Fruit fly (Drosophila melanogaster): ENCODE results near the gene P5CS.

P5CS gene

DNA sequence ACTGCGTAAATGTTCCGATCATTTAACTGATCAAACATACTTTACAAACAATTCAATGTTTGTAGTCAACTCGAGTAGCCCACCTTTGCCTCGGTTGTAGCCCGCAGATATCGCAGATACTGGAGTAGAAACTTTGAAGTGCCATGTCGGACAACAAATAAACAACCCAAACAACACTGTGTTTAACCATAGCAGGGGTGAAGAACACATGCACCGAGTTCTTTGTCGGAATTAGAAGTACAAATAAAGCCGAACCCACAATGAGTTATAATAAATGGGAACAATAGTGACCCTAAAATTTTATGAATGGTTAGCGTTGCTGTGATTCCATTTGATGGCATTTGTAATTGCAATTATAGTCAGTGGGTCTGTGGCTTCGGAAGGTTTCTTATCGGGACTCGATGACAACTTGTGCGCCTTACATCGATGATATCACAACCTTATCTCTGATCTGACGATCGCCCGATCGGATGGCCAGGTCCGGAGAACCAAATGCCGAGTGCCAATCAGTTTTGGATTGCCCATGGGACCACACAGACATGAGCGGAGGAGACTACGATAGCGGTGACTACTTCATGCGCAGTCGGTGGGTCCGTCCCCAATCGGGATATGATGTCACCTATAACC is 9.8 kb upstream of the P5CS start, which contains the start of gene Chs2 (continued):
- TF ChIP-seq z (GFP tag; IDR thresholded peaks at IDR 0.05) (0 out of 3 replicates have a peak, but pooled peaks have one; percentile 20), sqz (GFP tag; optimal IDR thresholded peaks at IDR 0.05) (no peak), Asciz (GFP tag; optimal IDR thresholded peaks at IDR 0.05) (peak; percentile 55), ci (GFP tag; IDR thresholded peaks at IDR 0.05) (no peak; the same call in 2 of the 3 replicates), B-H1 (GFP tag; IDR thresholded peaks at IDR 0.05) (no peak), CG31224 (GFP tag; IDR thresholded peaks at IDR 0.05) (no peak), CG12659 (GFP tag; optimal IDR thresholded peaks at IDR 0.05) (no peak), pb (GFP tag; optimal IDR thresholded peaks at IDR 0.05) (no peak)

DNA sequence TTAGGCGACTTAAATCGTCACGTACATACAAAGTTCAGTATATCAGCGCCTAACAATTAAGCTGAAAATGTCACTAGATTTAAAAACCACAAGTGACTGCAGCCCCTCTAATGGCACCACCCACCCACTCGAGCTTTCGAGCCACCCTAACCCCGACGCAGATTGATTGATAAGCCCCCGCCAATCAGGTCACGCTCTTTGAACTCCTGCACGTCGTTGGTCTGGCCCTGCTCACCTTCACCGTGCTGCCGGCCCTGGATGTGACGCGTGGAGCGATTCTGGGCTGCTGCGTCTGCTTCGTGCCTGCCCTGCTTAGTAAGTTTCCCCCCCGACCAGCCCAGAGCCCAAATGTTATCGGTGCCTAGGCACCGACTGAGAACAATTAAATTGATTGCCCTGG is 8.5 kb upstream of the P5CS start:
- TF ChIP-seq Mes4 (GFP tag; optimal IDR thresholded peaks at IDR 0.05) (no peak), CG9817 (tag; optimal IDR thresholded peaks at IDR 0.05) (no peak), Hr78 (GFP tag; optimal IDR thresholded peaks at IDR 0.05) (peak in 1 of 2 experiments; percentile 77), Ets65A (GFP tag) (peak; percentile 75), CG3847 (GFP tag; IDR thresholded peaks at IDR 0.05) (0 out of 2 replicates have a peak, but pooled peaks have one; percentile 24)

DNA sequence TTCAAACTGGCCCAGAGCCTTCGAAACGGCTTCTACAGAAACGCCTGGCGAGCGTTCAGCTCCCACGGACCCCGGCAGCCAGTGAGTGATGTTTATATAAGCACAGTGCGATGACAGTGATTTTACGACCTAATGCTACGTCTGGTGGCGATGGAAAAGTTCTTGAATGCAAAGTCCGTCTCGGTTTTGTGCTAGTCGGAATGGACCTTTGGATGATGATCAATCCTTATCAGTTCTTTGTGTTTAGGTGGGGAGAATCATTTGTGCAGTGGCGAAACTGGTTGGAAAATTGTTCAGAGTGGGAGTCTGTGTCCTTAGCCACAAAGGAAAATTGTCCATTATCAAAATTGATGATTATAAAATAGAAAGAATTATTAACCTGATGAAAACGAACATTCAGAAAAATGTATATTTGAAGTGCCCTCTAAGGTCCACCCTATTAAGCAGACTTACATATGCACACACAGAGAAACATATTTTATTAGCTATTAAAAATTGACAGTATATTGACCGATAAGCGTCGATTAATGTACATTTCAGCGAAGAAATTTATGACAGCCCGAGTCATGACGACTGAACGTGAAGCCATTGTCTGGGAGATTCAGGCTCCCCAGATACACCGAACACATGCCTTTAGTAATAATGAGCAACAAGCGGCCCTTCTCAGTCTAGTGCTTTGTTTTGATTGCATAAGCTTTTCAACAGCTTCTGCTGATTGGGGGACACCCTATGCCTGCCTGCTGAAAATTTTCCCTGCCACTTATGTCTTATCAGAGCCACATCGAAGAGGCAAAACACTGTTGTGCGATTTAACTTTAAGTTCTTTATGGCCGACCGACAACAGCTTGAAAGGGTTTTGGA is 590 bp downstream of the P5CS start:
- no peak for TF ChIP-seq slou (GFP tag; optimal IDR thresholded peaks at IDR 0.05)
- no peak for TF ChIP-seq HmgD (GFP tag; optimal IDR thresholded peaks at IDR 0.05)
- no peak for TF ChIP-seq fd102C (GFP tag; optimal IDR thresholded peaks at IDR 0.05)
- TF ChIP-seq HLH4C (GFP tag; IDR thresholded peaks at IDR 0.05; ENCODE audit: partially characterized antibody): no peak
- peak; percentile 11 for TF ChIP-seq CG7839 (tag; optimal IDR thresholded peaks at IDR 0.05)
- no peak for TF ChIP-seq CG4820 (GFP tag; optimal IDR thresholded peaks at IDR 0.05)
- no peak for TF ChIP-seq CG43689 (GFP tag; IDR thresholded peaks at IDR 0.05)
- peak; percentile 33 for TF ChIP-seq lab (GFP tag; optimal IDR thresholded peaks at IDR 0.05)
- no peak for TF ChIP-seq stwl (tag; optimal IDR thresholded peaks at IDR 0.05)
- no peak for TF ChIP-seq h (optimal IDR thresholded peaks at IDR 0.05)
- TF ChIP-seq CG1832 (GFP tag; optimal IDR thresholded peaks at IDR 0.05): no peak
- TF ChIP-seq CG5180 (GFP tag; optimal IDR thresholded peaks at IDR 0.05): no peak
- no peak for TF ChIP-seq lmd (GFP tag; IDR thresholded peaks at IDR 0.05)
- no peak for TF ChIP-seq NC2α (GFP tag; optimal IDR thresholded peaks at IDR 0.05)
- TF ChIP-seq Hmr (GFP tag; optimal IDR thresholded peaks at IDR 0.05): peak; percentile 9
- no peak for TF ChIP-seq sqz (GFP tag; optimal IDR thresholded peaks at IDR 0.05)
- TF ChIP-seq grn (GFP tag; optimal IDR thresholded peaks at IDR 0.05): peak; percentile 23
- no peak for TF ChIP-seq knrl (GFP tag; IDR thresholded peaks at IDR 0.05; ENCODE audit: partially characterized antibody)
- TF ChIP-seq rib (GFP tag; IDR thresholded peaks at IDR 0.05): no peak
- TF ChIP-seq lbe (GFP tag; optimal IDR thresholded peaks at IDR 0.05): peak; percentile 51
- TF ChIP-seq CG1647 (GFP tag; optimal IDR thresholded peaks at IDR 0.05): no peak
- TF ChIP-seq CG18599 (GFP tag; optimal IDR thresholded peaks at IDR 0.05): peak; percentile 24
- TF ChIP-seq repo (GFP tag; optimal IDR thresholded peaks at IDR 0.05): no peak
- TF ChIP-seq row (GFP tag; IDR thresholded peaks at IDR 0.05): peak; percentile 16; the same call in 1 of the 3 replicates
- peak; percentile 60 for TF ChIP-seq sug (tag; optimal IDR thresholded peaks at IDR 0.05)
- no peak for TF ChIP-seq odd (GFP tag; optimal IDR thresholded peaks at IDR 0.05)
- TF ChIP-seq CG13424 (tag; optimal IDR thresholded peaks at IDR 0.05): no peak
- no peak for TF ChIP-seq CG11085 (GFP tag; IDR thresholded peaks at IDR 0.05)
- no peak for TF ChIP-seq CG15073 (GFP tag; optimal IDR thresholded peaks at IDR 0.05)
- TF ChIP-seq CG11504 (tag; optimal IDR thresholded peaks at IDR 0.05): no peak
- no peak for TF ChIP-seq ind (GFP tag; optimal IDR thresholded peaks at IDR 0.05)
- no peak for TF ChIP-seq CG9727 (GFP tag; optimal IDR thresholded peaks at IDR 0.05)
- TF ChIP-seq D (optimal IDR thresholded peaks at IDR 0.05): no peak
- no peak for TF ChIP-seq D (GFP tag; optimal IDR thresholded peaks at IDR 0.05)

Measured in whole organism, embryonic.